Fruit fly (Drosophila melanogaster) S2 (cell line): ENCODE measurements around the gene RpL13A.

Experiments
- CG8478 ChIP-seq: fragments of >200 bp; optimal IDR thresholded peaks from 2 replicates; lab custom pipeline; 2018
- CTCF ChIP-seq, 2 experiments: fragments of >200 bp; optimal IDR thresholded peaks; 2 replicates each; lab custom pipeline; 2018

- TF ChIP-seq CG8478 (lab: Kevin White, UChicago) (no peak), CTCF (optimal IDR thresholded peaks at IDR 0.05; lab: Kevin White, UChicago) (no peak)
Observed at dm6 chr3R:5611167-5611566, 13.1 kb upstream of the RpL13A start.
